Worm (Caenorhabditis elegans): ENCODE results near the gene gon-4.

DNA sequence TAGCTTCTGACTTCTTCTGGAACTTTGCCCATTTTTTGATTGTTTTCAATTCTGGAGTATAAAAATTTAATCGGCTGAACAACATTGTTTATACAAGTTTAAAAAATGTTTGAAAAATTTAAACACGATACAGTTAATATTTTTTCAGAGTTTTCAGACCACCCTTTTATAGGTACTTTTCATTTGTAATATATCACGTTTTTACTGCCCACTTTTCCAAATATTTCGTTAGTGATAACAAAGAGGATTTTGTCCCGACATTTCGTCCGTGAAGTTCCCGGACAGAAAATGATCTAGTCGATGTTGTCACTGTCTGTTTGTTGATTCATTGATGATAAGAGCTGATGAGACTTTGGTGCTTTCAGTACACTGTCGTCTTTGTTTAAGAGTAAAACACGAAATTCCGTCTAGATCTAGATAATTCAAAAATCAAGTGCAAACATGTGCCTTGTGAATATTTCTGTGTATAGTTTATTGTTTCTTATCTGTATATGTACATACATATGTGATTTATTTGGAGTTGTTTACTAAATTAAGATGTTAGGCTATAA, 37.7 kb downstream of the gon-4 start, which contains the start of gene ech-9:
- TF ChIP-seq ama-1 (optimal IDR thresholded peaks at IDR 0.05) (no peak), ama-1 (GFP tag; optimal IDR thresholded peaks at IDR 0.05) (no peak), mcd-1 (GFP tag; IDR thresholded peaks at IDR 0.05) (no peak), hlh-12 (tag; optimal IDR thresholded peaks at IDR 0.05) (no peak), egrh-3 (GFP tag; IDR thresholded peaks at IDR 0.05) (no peak), madf-3 (GFP tag; IDR thresholded peaks at IDR 0.05) (no peak), lin-54 (GFP tag; optimal IDR thresholded peaks at IDR 0.05) (no peak), B0336.3 (GFP tag; IDR thresholded peaks at IDR 0.05) (no peak), nhr-120 (GFP tag; IDR thresholded peaks at IDR 0.05) (no peak)

Data from whole organism, young adult.